Fruit fly (Drosophila melanogaster) whole organism, prepupa: ENCODE measurements around the gene CG31262.

Experiments
- CG11294 ChIP-seq: fragments of 200-800 bp; sonication (Bioruptor generic); IDR thresholded peaks from 2 replicates; pipeline ENCODE4 v1.3.6; 2022; ENCODE audit warnings: missing biosample characterization, missing genetic modification characterization
- CG3919 ChIP-seq: fragments of 200-800 bp; sonication (Bioruptor generic); optimal IDR thresholded peaks from 3 replicates; lab custom pipeline; 2016; ENCODE audit warnings: missing biosample characterization, missing genetic modification characterization
- CG6163 ChIP-seq: fragments of 200-800 bp; sonication (Bioruptor generic); IDR thresholded peaks from 3 replicates; pipeline ENCODE4 v1.3.6; 2022; ENCODE audit warnings: missing biosample characterization, missing genetic modification characterization
- CG6854 ChIP-seq: fragments of 200-800 bp; sonication (Bioruptor generic); optimal IDR thresholded peaks from 2 replicates; lab custom pipeline; 2017; ENCODE audit warnings: missing biosample characterization, mild to moderate bottlenecking, missing genetic modification characterization
- CG8319 ChIP-seq: fragments of 200-800 bp; sonication (Bioruptor generic); optimal IDR thresholded peaks from 3 replicates; lab custom pipeline; 2016; ENCODE audit warnings: missing biosample characterization, missing genetic modification characterization
- Hr38 ChIP-seq: sonication (Bioruptor generic); optimal IDR thresholded peaks from 2 replicates; lab custom pipeline; 2016; ENCODE audit warnings: missing biosample characterization, missing genetic modification characterization
- cyc ChIP-seq: fragments of 200-800 bp; sonication (Bioruptor generic); optimal IDR thresholded peaks from 3 replicates; lab custom pipeline; 2016; ENCODE audit warnings: missing biosample characterization, missing genetic modification characterization
- fd59A ChIP-seq: fragments of 200-800 bp; sonication (Bioruptor generic); optimal IDR thresholded peaks from 2 replicates; lab custom pipeline; 2017; ENCODE audit warnings: missing biosample characterization, mild to moderate bottlenecking, missing genetic modification characterization, missing genetic modification reagents

dm6 chr3R:17249233-17249632 lies 26.4 kb upstream of the CG31262 start:
- no peak for TF ChIP-seq CG11294 (GFP tag; lab: Robert Waterston, UW)
- TF ChIP-seq fd59A, result no peak
- TF ChIP-seq CG3919 (GFP tag; lab: Kevin White, UChicago), result no peak
- TF ChIP-seq Hr38, result no peak
- no peak for TF ChIP-seq CG6163 (GFP tag; lab: Robert Waterston, UW)
- TF ChIP-seq cyc (GFP tag; lab: Kevin White, UChicago), result no peak
- no peak for TF ChIP-seq CG6854
- TF ChIP-seq CG8319 (GFP tag; lab: Kevin White, UChicago), result no peak
